Worm (Caenorhabditis elegans) whole organism, young adult: Measurements from ENCODE around the gene trxr-1.

Experiments
- aptf-3 ChIP-seq: fragments of 200-800 bp; sonication (Bioruptor generic); IDR thresholded peaks from 2 replicates; pipeline ENCODE4 v1.3.6; 2022; ENCODE audit warnings: missing genetic modification characterization, missing compliant biosample characterization
- nfya-1 ChIP-seq: sonication (generic microtip); optimal IDR thresholded peaks from 2 replicates; lab custom pipeline; 2017; ENCODE audit warnings: antibody characterized with exemption, missing compliant biosample characterization, missing genetic modification characterization, borderline replicate concordance; ENCODE audit not compliant: insufficient read depth
- nfyb-1 ChIP-seq: fragments of 200-800 bp; sonication (Bioruptor generic); IDR thresholded peaks from 2 replicates; pipeline ENCODE4 v1.3.6; 2022; ENCODE audit warnings: missing genetic modification reagents, missing genetic modification characterization, missing compliant biosample characterization
- nhr-27 ChIP-seq: fragments of 200-800 bp; sonication (Bioruptor generic); optimal IDR thresholded peaks from 2 replicates; lab custom pipeline; 2018; ENCODE audit warnings: mild to moderate bottlenecking, missing genetic modification characterization, moderate library complexity, missing compliant biosample characterization
- pha-4 ChIP-seq: fragments of 150-350 bp; sonication (generic microtip); optimal IDR thresholded peaks from 2 replicates; lab custom pipeline; 2014; ENCODE audit warnings: missing biosample characterization, missing genetic modification reagents, missing genetic modification characterization
- tlf-1 ChIP-seq: fragments of 200-800 bp; sonication (Bioruptor generic); optimal IDR thresholded peaks from 2 replicates; lab custom pipeline; 2018; ENCODE audit warnings: mild to moderate bottlenecking, missing genetic modification characterization, missing compliant biosample characterization

ce11 chrIV:7035823-7036222 is 24.1 kb downstream of the trxr-1 start, which contains the start of gene C06G3.3:
- TF ChIP-seq tlf-1 (GFP tag; lab: Kevin White, UChicago) = no peak
- no peak for TF ChIP-seq pha-4 (tag; lab: Kevin White, UChicago)
- no peak for TF ChIP-seq nfyb-1
- no peak for TF ChIP-seq nhr-27
- no peak for TF ChIP-seq aptf-3 (GFP tag; lab: Robert Waterston, UW)
- TF ChIP-seq nfya-1 (tag; lab: Kevin White, UChicago) = no peak
